Worm (Caenorhabditis elegans): Measurements from ENCODE around the gene sri-47.
"Not testable (repeated sequence)": the region's sequence is repeated elsewhere in the genome, so short reads cannot be mapped to it uniquely, and the experiment has no call there.

Gene sri-47

ce11 chrII:2677534-2678168, 20.9 kb downstream of the sri-47 start, which contains the start of gene F22E5.17:
Gene F22E5.17, plus strand, starts transcription at chrII:2678041.
- no peak for TF ChIP-seq W03F9.2 (tag; optimal IDR thresholded peaks at IDR 0.05)
- TF ChIP-seq him-1 (tag; optimal IDR thresholded peaks at IDR 0.05): no peak
- TF ChIP-seq dao-5 (tag; optimal IDR thresholded peaks at IDR 0.05): no peak

- TF ChIP-seq him-1 (tag; optimal IDR thresholded peaks at IDR 0.05) (no peak), W03F9.2 (tag; optimal IDR thresholded peaks at IDR 0.05) (no peak), dao-5 (tag; optimal IDR thresholded peaks at IDR 0.05) (no peak)
Measured at ce11 chrII:2681118-2681517, 24.4 kb downstream of the sri-47 start, which contains the start of gene F34D6.1. Gene F34D6.1, minus strand, starts transcription at chrII:2681218.

- TF ChIP-seq dao-5 (tag; optimal IDR thresholded peaks at IDR 0.05) (no peak), W03F9.2 (tag; optimal IDR thresholded peaks at IDR 0.05) (no peak), him-1 (tag; optimal IDR thresholded peaks at IDR 0.05) (no peak)
Measured at ce11 chrII:2684208-2684607, 27.5 kb downstream of the sri-47 start, which contains the start of gene ceh-87. Gene ceh-87, minus strand, starts transcription at chrII:2684308.

ce11 chrII:2684783-2685182, 28.1 kb downstream of the sri-47 start:
- TF ChIP-seq dao-5 (tag; optimal IDR thresholded peaks at IDR 0.05) (no peak), him-1 (tag; optimal IDR thresholded peaks at IDR 0.05) (no peak), W03F9.2 (tag; optimal IDR thresholded peaks at IDR 0.05) (no peak)

ce11 chrII:2686985-2687675, 30.4 kb downstream of the sri-47 start, which contains the start of the genes sup-9 and nspf-1:
Gene sup-9, minus strand, starts transcription at chrII:2687027.
Gene nspf-1, plus strand, starts transcription at chrII:2687625.
- TF ChIP-seq W03F9.2 (tag; optimal IDR thresholded peaks at IDR 0.05) (no peak), him-1 (tag; optimal IDR thresholded peaks at IDR 0.05) (no peak), dao-5 (tag; optimal IDR thresholded peaks at IDR 0.05) (no peak)

ce11 chrII:2688616-2689015, 31.9 kb downstream of the sri-47 start, which contains the start of gene nspf-2:
Gene nspf-2, plus strand, starts transcription at chrII:2688916.
- TF ChIP-seq dao-5, him-1, W03F9.2 (tag; optimal IDR thresholded peaks at IDR 0.05): not testable (repeated sequence)

ce11 chrII:2690080-2690479, 33.4 kb downstream of the sri-47 start, which contains the start of gene nspf-3:
Gene nspf-3, minus strand, starts transcription at chrII:2690180.
- no peak for TF ChIP-seq W03F9.2 (tag; optimal IDR thresholded peaks at IDR 0.05)
- no peak for TF ChIP-seq dao-5 (tag; optimal IDR thresholded peaks at IDR 0.05)
- no peak for TF ChIP-seq him-1 (tag; optimal IDR thresholded peaks at IDR 0.05)

ce11 chrII:2692476-2692875, 35.8 kb downstream of the sri-47 start, which contains the start of gene set-11:
Gene set-11, minus strand, starts transcription at chrII:2692576.
- TF ChIP-seq dao-5 (tag; optimal IDR thresholded peaks at IDR 0.05): no peak
- no peak for TF ChIP-seq W03F9.2 (tag; optimal IDR thresholded peaks at IDR 0.05)
- no peak for TF ChIP-seq him-1 (tag; optimal IDR thresholded peaks at IDR 0.05)

- no peak for TF ChIP-seq him-1 (tag; optimal IDR thresholded peaks at IDR 0.05)
- TF ChIP-seq W03F9.2 (tag; optimal IDR thresholded peaks at IDR 0.05): no peak
- TF ChIP-seq dao-5 (tag; optimal IDR thresholded peaks at IDR 0.05): no peak
Measured at ce11 chrII:2695079-2695478, 38.4 kb downstream of the sri-47 start.

ce11 chrII:2698378-2698777, 41.7 kb downstream of the sri-47 start, which contains the start of gene sri-62:
Gene sri-62, minus strand, starts transcription at chrII:2698478.
- no peak for TF ChIP-seq him-1 (tag; optimal IDR thresholded peaks at IDR 0.05)
- TF ChIP-seq W03F9.2 (tag; optimal IDR thresholded peaks at IDR 0.05): no peak
- TF ChIP-seq dao-5 (tag; optimal IDR thresholded peaks at IDR 0.05): no peak

- TF ChIP-seq him-1 (tag; optimal IDR thresholded peaks at IDR 0.05) (no peak), W03F9.2 (tag; optimal IDR thresholded peaks at IDR 0.05) (no peak), dao-5 (tag; optimal IDR thresholded peaks at IDR 0.05) (no peak)
Measured at ce11 chrII:2700229-2700628, 43.5 kb downstream of the sri-47 start, which contains the start of gene sri-61. Gene sri-61, minus strand, starts transcription at chrII:2700329.

ce11 chrII:2702757-2703156, 46.1 kb downstream of the sri-47 start, which contains the start of gene sri-60:
Gene sri-60, minus strand, starts transcription at chrII:2702857.
- TF ChIP-seq W03F9.2 (tag; optimal IDR thresholded peaks at IDR 0.05) (no peak), him-1 (tag; optimal IDR thresholded peaks at IDR 0.05) (no peak), dao-5 (tag; optimal IDR thresholded peaks at IDR 0.05) (no peak)

ce11 chrII:2705200-2705599, 48.5 kb downstream of the sri-47 start, which contains the start of gene srh-128:
Gene srh-128, minus strand, starts transcription at chrII:2705300.
- TF ChIP-seq dao-5 (tag; optimal IDR thresholded peaks at IDR 0.05) (no peak), W03F9.2 (tag; optimal IDR thresholded peaks at IDR 0.05) (no peak), him-1 (tag; optimal IDR thresholded peaks at IDR 0.05) (no peak)

ce11 chrII:2707872-2708271, 51.2 kb downstream of the sri-47 start, which contains the start of gene Y47G7B.2:
Gene Y47G7B.2, minus strand, starts transcription at chrII:2708014.
- TF ChIP-seq W03F9.2 (tag; optimal IDR thresholded peaks at IDR 0.05) (no peak), him-1 (tag; optimal IDR thresholded peaks at IDR 0.05) (no peak), dao-5 (tag; optimal IDR thresholded peaks at IDR 0.05) (no peak)
